Worm (Caenorhabditis elegans): ENCODE results near the gene F55G7.5.

ce11 chrX:11934933-11935332, 3.8 kb downstream of the F55G7.5 start:
- TF ChIP-seq skn-1 (tag; optimal IDR thresholded peaks at IDR 0.05): peak; percentile 20
- TF ChIP-seq nhr-23 (tag; optimal IDR thresholded peaks at IDR 0.05): no peak
- TF ChIP-seq nhr-28 (tag; optimal IDR thresholded peaks at IDR 0.05): no peak
- no peak for TF ChIP-seq mdl-1 (tag; optimal IDR thresholded peaks at IDR 0.05)
- TF ChIP-seq nhr-11 (tag; optimal IDR thresholded peaks at IDR 0.05): no peak
- TF ChIP-seq ama-1 (optimal IDR thresholded peaks at IDR 0.05): no peak
- no peak for TF ChIP-seq elt-3 (tag; optimal IDR thresholded peaks at IDR 0.05)
- no peak for TF ChIP-seq mml-1 (tag; optimal IDR thresholded peaks at IDR 0.05)
- TF ChIP-seq lin-39 (tag; optimal IDR thresholded peaks at IDR 0.05): peak; percentile 1
- no peak for TF ChIP-seq ztf-11 (tag; optimal IDR thresholded peaks at IDR 0.05)
- no peak for TF ChIP-seq pqm-1 (tag; optimal IDR thresholded peaks at IDR 0.05)
- TF ChIP-seq nfya-1 (tag; optimal IDR thresholded peaks at IDR 0.05; ENCODE audit: insufficient read depth): no peak
